Worm (Caenorhabditis elegans) whole organism, L2 larva: ENCODE data around the gene fbxb-15.
"Not testable (repeated sequence)": the region's sequence is repeated elsewhere in the genome, so short reads cannot be mapped to it uniquely, and the experiment has no call there.

Source experiments
- C34F6.9 ChIP-seq: fragments of 150-350 bp; optimal IDR thresholded peaks from 2 replicates; lab custom pipeline; 2014; ENCODE audit warnings: missing biosample characterization, missing genetic modification characterization
- F13H6.1 ChIP-seq: sonication (generic microtip); optimal IDR thresholded peaks from 2 replicates; lab custom pipeline; 2016; ENCODE audit warnings: missing genetic modification characterization, missing compliant biosample characterization
- Y55F3AM.14 ChIP-seq: fragments of 200-800 bp; sonication (Bioruptor generic); optimal IDR thresholded peaks from 2 replicates; lab custom pipeline; 2018; ENCODE audit warnings: mild to moderate bottlenecking, missing genetic modification characterization, missing compliant biosample characterization
- ZK546.5 ChIP-seq: sonication (generic microtip); optimal IDR thresholded peaks from 2 replicates; lab custom pipeline; 2017; ENCODE audit warnings: missing biosample characterization, missing genetic modification characterization
- alr-1 ChIP-seq: fragments of 150-350 bp; optimal IDR thresholded peaks from 2 replicates; lab custom pipeline; 2014; ENCODE audit warnings: missing biosample characterization, missing genetic modification characterization
- ama-1 ChIP-seq: fragments of 150-350 bp; optimal IDR thresholded peaks from 2 replicates; lab custom pipeline; 2018; ENCODE audit warnings: inconsistent platforms
- blmp-1 ChIP-seq: sonication (generic microtip); optimal IDR thresholded peaks from 2 replicates; lab custom pipeline; 2017; ENCODE audit warnings: missing genetic modification characterization, mild to moderate bottlenecking, missing compliant biosample characterization, antibody characterized with exemption, moderate library complexity; ENCODE audit not compliant: insufficient read depth
- ceh-16 ChIP-seq: fragments of 150-350 bp; optimal IDR thresholded peaks from 2 replicates; lab custom pipeline; 2014; ENCODE audit warnings: missing biosample characterization, missing genetic modification characterization
- ceh-82 ChIP-seq: fragments of 150-350 bp; optimal IDR thresholded peaks from 2 replicates; lab custom pipeline; 2014; ENCODE audit warnings: missing biosample characterization, missing genetic modification characterization
- crh-2 ChIP-seq: sonication (generic microtip); optimal IDR thresholded peaks from 2 replicates; lab custom pipeline; 2017; ENCODE audit warnings: missing biosample characterization, missing genetic modification characterization
- egl-27 ChIP-seq: sonication (generic microtip); optimal IDR thresholded peaks from 3 replicates; lab custom pipeline; 2017; ENCODE audit warnings: missing biosample characterization, missing genetic modification reagents, missing genetic modification characterization
- elt-1 ChIP-seq: fragments of 150-350 bp; optimal IDR thresholded peaks from 2 replicates; lab custom pipeline; 2014; ENCODE audit warnings: missing biosample characterization, missing genetic modification characterization
- elt-3 ChIP-seq: sonication (generic microtip); optimal IDR thresholded peaks from 2 replicates; lab custom pipeline; 2017; ENCODE audit warnings: missing biosample characterization, missing genetic modification characterization
- fos-1 ChIP-seq: fragments of 150-350 bp; optimal IDR thresholded peaks from 2 replicates; lab custom pipeline; 2014; ENCODE audit warnings: missing biosample characterization, missing genetic modification characterization
- gmeb-1 ChIP-seq: fragments of 150-350 bp; optimal IDR thresholded peaks from 2 replicates; lab custom pipeline; 2014; ENCODE audit warnings: missing biosample characterization, missing genetic modification characterization
- lin-11 ChIP-seq: fragments of 150-350 bp; sonication (generic microtip); optimal IDR thresholded peaks from 2 replicates; lab custom pipeline; 2014; ENCODE audit warnings: missing biosample characterization, missing genetic modification characterization, inconsistent platforms, mixed read lengths
- lin-13 ChIP-seq: fragments of 150-350 bp; optimal IDR thresholded peaks from 2 replicates; lab custom pipeline; 2014; ENCODE audit warnings: missing biosample characterization, missing genetic modification reagents, missing genetic modification characterization
- mbf-1 ChIP-seq: sonication (generic microtip); optimal IDR thresholded peaks from 2 replicates; lab custom pipeline; 2017; ENCODE audit warnings: missing biosample characterization, missing genetic modification characterization
- mdl-1 ChIP-seq, 2 experiments: fragments of 150-350 bp in 1 of 2; sonication (generic microtip) in 1 of 2; optimal IDR thresholded peaks; 2 replicates each; lab custom pipeline; 2017; ENCODE audit warnings: missing biosample characterization in 2 of 2, missing genetic modification characterization in 2 of 2
- nhr-10 ChIP-seq: sonication (generic microtip); optimal IDR thresholded peaks from 2 replicates; lab custom pipeline; 2017; ENCODE audit warnings: missing biosample characterization, missing genetic modification characterization
- nhr-129 ChIP-seq: fragments of 150-350 bp; optimal IDR thresholded peaks from 2 replicates; lab custom pipeline; 2014; ENCODE audit warnings: missing biosample characterization, missing genetic modification characterization
- nhr-23 ChIP-seq: fragments of 150-350 bp; optimal IDR thresholded peaks from 2 replicates; lab custom pipeline; 2014; ENCODE audit warnings: missing biosample characterization, missing genetic modification reagents, missing genetic modification characterization
- nhr-237 ChIP-seq: fragments of 150-350 bp; optimal IDR thresholded peaks from 2 replicates; lab custom pipeline; 2014; ENCODE audit warnings: missing biosample characterization, missing genetic modification characterization
- nhr-25 ChIP-seq: fragments of 150-350 bp; sonication (generic microtip); optimal IDR thresholded peaks from 3 replicates; lab custom pipeline; 2014; ENCODE audit warnings: missing biosample characterization, missing genetic modification characterization
- nhr-6 ChIP-seq: fragments of 150-350 bp; optimal IDR thresholded peaks from 2 replicates; lab custom pipeline; 2014; ENCODE audit warnings: missing biosample characterization, missing genetic modification characterization
- nhr-77 ChIP-seq: fragments of 150-350 bp; optimal IDR thresholded peaks from 2 replicates; lab custom pipeline; 2014; ENCODE audit warnings: missing biosample characterization, missing genetic modification characterization
- peb-1 ChIP-seq: fragments of 150-350 bp; optimal IDR thresholded peaks from 2 replicates; lab custom pipeline; 2014; ENCODE audit warnings: missing biosample characterization, missing genetic modification characterization
- skn-1 ChIP-seq: sonication (generic microtip); optimal IDR thresholded peaks from 2 replicates; lab custom pipeline; 2017; ENCODE audit warnings: missing biosample characterization, missing genetic modification characterization
- sma-3 ChIP-seq: sonication (generic microtip); optimal IDR thresholded peaks from 2 replicates; lab custom pipeline; 2016; ENCODE audit warnings: missing genetic modification reagents, missing genetic modification characterization, missing compliant biosample characterization
- unc-62 ChIP-seq: fragments of 150-350 bp; optimal IDR thresholded peaks from 2 replicates; lab custom pipeline; 2014; ENCODE audit warnings: missing biosample characterization, missing genetic modification reagents, missing genetic modification characterization
- ztf-1 ChIP-seq: fragments of 200-800 bp; sonication (Bioruptor generic); conservative IDR thresholded peaks from 2 replicates; pipeline ENCODE4 v1.3.6; 2022; ENCODE audit warnings: missing genetic modification characterization, missing compliant biosample characterization
- ztf-11 ChIP-seq: sonication (generic microtip); optimal IDR thresholded peaks from 2 replicates; lab custom pipeline; 2017; ENCODE audit warnings: missing biosample characterization, missing genetic modification characterization
- ztf-4 ChIP-seq: fragments of 150-350 bp; optimal IDR thresholded peaks from 2 replicates; lab custom pipeline; 2014; ENCODE audit warnings: missing biosample characterization, missing genetic modification characterization

fbxb-15 gene

DNA sequence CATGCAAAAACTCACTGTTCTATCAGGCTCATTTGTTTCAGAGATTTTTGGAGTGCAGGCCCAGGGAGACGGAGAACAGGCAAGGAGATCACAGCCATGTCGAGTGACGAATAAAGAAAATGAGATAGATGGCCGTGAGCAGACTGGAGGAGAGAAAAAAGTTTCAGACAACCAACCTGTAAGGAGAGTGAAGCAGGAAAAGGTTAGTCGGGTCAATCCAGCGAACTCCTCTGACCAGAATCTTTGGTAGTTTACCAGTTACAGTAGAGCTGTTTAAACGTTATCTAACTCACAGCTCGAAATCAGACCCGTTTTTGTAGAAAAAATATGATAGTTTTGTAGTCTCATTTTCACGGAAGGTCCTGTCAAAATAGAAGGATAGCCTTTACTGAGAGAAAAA lies 4.5 kb downstream of the fbxb-15 start, which contains the start of gene fbxb-21:
Gene fbxb-21 (minus strand): TSS at position 101 of the 400 bp plus-strand sequence.
- TF ChIP-seq nhr-6 (tag; lab: Kevin White, UChicago) (no peak), nhr-237 (tag; lab: Kevin White, UChicago) (no peak), lin-11 (tag; lab: Kevin White, UChicago) (no peak), elt-3 (tag; lab: Kevin White, UChicago) (no peak), gmeb-1 (tag; lab: Kevin White, UChicago) (no peak), egl-27 (tag; lab: Kevin White, UChicago) (no peak), skn-1 (tag; lab: Kevin White, UChicago) (no peak), ztf-4 (no peak), nhr-25 (tag; lab: Kevin White, UChicago) (no peak)

DNA sequence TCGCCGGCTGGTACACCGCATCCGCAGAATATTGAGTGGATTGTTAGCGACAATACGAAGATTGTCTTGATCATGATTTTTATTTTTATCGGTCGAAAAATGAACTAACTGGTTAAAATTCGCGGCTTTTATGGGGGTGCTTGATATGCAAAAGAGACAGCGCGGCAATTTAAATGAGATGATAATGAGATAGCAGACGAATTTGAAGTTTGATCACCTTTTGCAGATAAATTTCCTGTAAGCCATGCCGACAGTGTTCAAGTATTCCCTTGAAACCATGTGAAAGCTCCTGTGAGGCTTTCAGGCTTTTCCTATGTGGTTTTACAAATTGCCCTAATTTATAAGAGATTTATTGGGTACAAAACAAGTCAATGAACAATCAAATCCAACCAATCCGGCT lies 7.1 kb downstream of the fbxb-15 start, which contains the start of gene ZC204.17:
Gene ZC204.17 (minus strand): TSS at position 101 of the 400 bp plus-strand sequence.
- TF ChIP-seq nhr-23 (no peak), Y55F3AM.14 (GFP tag; lab: Kevin White, UChicago) (no peak), C34F6.9 (tag; lab: Kevin White, UChicago) (no peak), nhr-77 (no peak), ama-1 (lab: Kevin White, UChicago) (no peak), ceh-16 (tag; lab: Kevin White, UChicago) (no peak), blmp-1 (tag; lab: Kevin White, UChicago) (no peak), F13H6.1 (tag; lab: Kevin White, UChicago) (no peak), fos-1 (tag; lab: Kevin White, UChicago) (no peak), sma-3 (no peak), alr-1 (tag; lab: Kevin White, UChicago) (no peak), unc-62 (GFP tag; lab: Kevin White, UChicago) (no peak), peb-1 (tag; lab: Kevin White, UChicago) (no peak), elt-1 (tag; lab: Kevin White, UChicago) (no peak), mbf-1 (tag; lab: Kevin White, UChicago) (no peak), ztf-1 (no peak), mdl-1 (tag; optimal IDR thresholded peaks at IDR 0.05; lab: Kevin White, UChicago) (no peak), nhr-6 (tag; lab: Kevin White, UChicago) (no peak), egl-27 (tag; lab: Kevin White, UChicago) (no peak), ceh-82 (tag; lab: Kevin White, UChicago) (no peak)

DNA sequence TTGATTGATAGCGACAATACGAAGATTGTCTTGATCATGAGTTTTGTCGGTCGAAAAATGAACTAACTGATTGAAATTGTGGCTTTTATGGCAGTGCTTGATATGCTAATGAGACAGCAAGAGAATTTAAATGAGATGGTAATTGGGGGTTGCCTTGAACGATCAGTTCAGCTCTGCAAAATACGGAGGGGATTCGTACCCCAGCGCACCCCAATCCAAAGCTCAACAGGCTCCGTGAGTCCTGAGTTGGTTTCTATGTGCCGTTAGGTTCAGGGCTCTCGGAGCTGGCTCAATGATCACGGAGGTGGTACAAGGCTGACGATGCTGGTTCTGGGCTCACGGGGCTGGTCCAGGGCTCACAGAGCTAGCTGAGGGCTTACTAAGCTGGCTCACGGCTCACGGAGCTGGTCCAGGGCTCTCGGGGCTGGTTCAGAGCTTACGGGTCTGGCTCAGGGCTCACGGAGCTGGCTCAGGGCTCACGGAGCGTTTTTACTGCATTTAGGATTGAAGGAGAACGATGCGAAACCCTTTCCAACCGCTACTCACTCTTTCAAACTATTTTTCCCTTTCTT lies 8.4 kb downstream of the fbxb-15 start, which contains the start of gene ZC204.6:
Gene ZC204.6 (minus strand): TSS at position 51 of the 572 bp plus-strand sequence.
- TF ChIP-seq ZK546.5 (no peak), mbf-1 (tag; lab: Kevin White, UChicago) (no peak), lin-13 (no peak), ztf-4 (no peak), sma-3 (no peak), Y55F3AM.14 (GFP tag; lab: Kevin White, UChicago) (no peak), ama-1 (lab: Kevin White, UChicago) (no peak)

DNA sequence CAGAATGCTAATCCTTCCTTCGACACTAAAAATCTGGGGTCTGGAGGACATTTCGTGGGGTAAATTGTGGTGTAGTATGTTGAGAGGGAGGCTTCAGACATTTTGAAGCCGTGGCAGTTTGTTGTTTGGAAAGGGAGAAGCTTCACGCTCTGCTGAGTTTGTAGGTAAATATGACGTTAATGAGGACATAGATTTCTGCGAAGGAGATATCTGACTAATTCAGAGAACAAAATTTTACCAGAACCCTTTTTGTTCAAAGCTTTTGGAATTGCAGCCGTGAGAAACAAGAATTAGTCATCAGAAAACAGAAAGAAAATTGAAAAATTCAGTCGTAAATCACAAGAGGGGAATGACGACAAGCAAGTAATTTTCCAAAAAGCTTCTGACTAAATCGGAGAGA lies 12.8 kb downstream of the fbxb-15 start, which contains the start of gene srh-72:
Gene srh-72 (minus strand): TSS at position 101 of the 400 bp plus-strand sequence.
- TF ChIP-seq sma-3 (no peak), nhr-77 (no peak), mbf-1 (tag; lab: Kevin White, UChicago) (no peak), elt-3 (tag; lab: Kevin White, UChicago) (no peak), gmeb-1 (tag; lab: Kevin White, UChicago) (no peak), nhr-6 (tag; lab: Kevin White, UChicago) (no peak), mdl-1 (tag; optimal IDR thresholded peaks at IDR 0.05; lab: Kevin White, UChicago) (no peak), nhr-10 (tag; lab: Kevin White, UChicago) (no peak), nhr-25 (tag; lab: Kevin White, UChicago) (no peak), ceh-16 (tag; lab: Kevin White, UChicago) (no peak), lin-13 (no peak), nhr-129 (tag; lab: Kevin White, UChicago) (no peak), peb-1 (tag; lab: Kevin White, UChicago) (no peak)

- TF ChIP-seq ztf-11, nhr-10, crh-2 (tag; lab: Kevin White, UChicago): not testable (repeated sequence)
Measured at ce11 chrII:1636392-1636791, 16.9 kb downstream of the fbxb-15 start, which contains the start of gene srg-20. Gene srg-20, plus strand, starts transcription at chrII:1636692.
